Worm (Caenorhabditis elegans) whole organism, L1 larva: Measurements from ENCODE around the gene T09F3.2.
A peak's percentile ranks its signal among the peaks of the same experiment; 100 is the strongest.
"Not testable (repeated sequence)": the region's sequence is repeated elsewhere in the genome, so short reads cannot be mapped to it uniquely, and the experiment has no call there.

Experiments
- C34B4.2 ChIP-seq: sonication (generic microtip); optimal IDR thresholded peaks from 2 replicates; lab custom pipeline; 2017; ENCODE audit warnings: mild to moderate bottlenecking, missing genetic modification characterization, missing compliant biosample characterization
- aly-2 ChIP-seq: fragments of 150-350 bp; optimal IDR thresholded peaks from 2 replicates; lab custom pipeline; 2014; ENCODE audit warnings: missing biosample characterization, missing genetic modification characterization
- ama-1 ChIP-seq: fragments of 150-350 bp; optimal IDR thresholded peaks from 2 replicates; lab custom pipeline; 2014
- blmp-1 ChIP-seq: fragments of 150-350 bp; optimal IDR thresholded peaks from 2 replicates; lab custom pipeline; 2014; ENCODE audit warnings: missing biosample characterization, missing genetic modification characterization
- ceh-8 ChIP-seq: fragments of 200-800 bp; sonication (Bioruptor generic); optimal IDR thresholded peaks from 2 replicates; lab custom pipeline; 2018; ENCODE audit warnings: mild to moderate bottlenecking, missing genetic modification characterization, moderate library complexity, missing compliant biosample characterization
- dpl-1 ChIP-seq, 3 experiments: fragments of 150-350 bp in 2 of 3; sonication (generic microtip) in 1 of 3; optimal IDR thresholded peaks; 2 replicates each; lab custom pipeline; 2014 to 2017; ENCODE audit warnings: missing biosample characterization in 3 of 3, missing genetic modification characterization in 3 of 3, missing genetic modification reagents in 3 of 3
- efl-1 ChIP-seq, 4 experiments: fragments of 150-350 bp; optimal IDR thresholded peaks in 3 of 4; peaks in 1 of 4; 1 replicate in 1 of 4; 2 replicates in 3 of 4; lab custom pipeline; 2014; ENCODE audit warnings: missing biosample characterization in 2 of 4, missing genetic modification characterization in 2 of 4, missing genetic modification reagents in 2 of 4
- elt-3 ChIP-seq, 6 experiments: fragments of 150-350 bp in 1 of 6; sonication (generic microtip); optimal IDR thresholded peaks; 2 replicates each; lab custom pipeline; 2017 to 2018; ENCODE audit warnings: missing biosample characterization in 6 of 6, missing genetic modification characterization in 6 of 6, inconsistent platforms in 1 of 6
- fkh-10 ChIP-seq: sonication (generic microtip); optimal IDR thresholded peaks from 2 replicates; lab custom pipeline; 2017; ENCODE audit warnings: missing biosample characterization, missing genetic modification reagents, missing genetic modification characterization
- grh-1 ChIP-seq: fragments of 200-800 bp; sonication (Bioruptor generic); IDR thresholded peaks from 2 replicates; pipeline ENCODE4 v1.3.6; 2022; ENCODE audit warnings: missing genetic modification reagents, missing genetic modification characterization, missing compliant biosample characterization
- hlh-17 ChIP-seq: fragments of 200-800 bp; sonication (Bioruptor generic); optimal IDR thresholded peaks from 2 replicates; lab custom pipeline; 2018; ENCODE audit warnings: missing genetic modification characterization, mild to moderate bottlenecking, missing compliant biosample characterization, moderate library complexity, borderline replicate concordance
- isw-1 ChIP-seq: fragments of 200-800 bp; sonication (Bioruptor generic); IDR thresholded peaks from 2 replicates; pipeline ENCODE4 v1.3.6; 2022; ENCODE audit warnings: missing genetic modification characterization, missing compliant biosample characterization
- lin-35 ChIP-seq, 2 experiments: fragments of 150-350 bp; optimal IDR thresholded peaks; 2 replicates each; lab custom pipeline; 2014; ENCODE audit warnings: missing biosample characterization in 2 of 2, missing genetic modification characterization in 2 of 2, missing genetic modification reagents in 2 of 2
- nhr-12 ChIP-seq: sonication (generic microtip); optimal IDR thresholded peaks from 2 replicates; lab custom pipeline; 2017; ENCODE audit warnings: missing biosample characterization, missing genetic modification characterization
- nhr-47 ChIP-seq: sonication (generic microtip); optimal IDR thresholded peaks from 2 replicates; lab custom pipeline; 2016; ENCODE audit warnings: mild to moderate bottlenecking, missing genetic modification characterization, moderate library complexity, missing compliant biosample characterization
- nhr-85 ChIP-seq: sonication (generic microtip); peaks from one replicate; lab custom pipeline; 2016; ENCODE audit warnings: missing genetic modification characterization, inconsistent platforms, missing compliant biosample characterization
- nhr-90 ChIP-seq: sonication (generic microtip); optimal IDR thresholded peaks from 2 replicates; lab custom pipeline; 2016; ENCODE audit warnings: mild to moderate bottlenecking, missing genetic modification characterization, missing compliant biosample characterization; ENCODE audit not compliant: poor library complexity
- pax-3 ChIP-seq: fragments of 200-800 bp; sonication (Bioruptor generic); optimal IDR thresholded peaks from 2 replicates; lab custom pipeline; 2018; ENCODE audit warnings: mild to moderate bottlenecking, missing genetic modification characterization, moderate library complexity, missing compliant biosample characterization
- sup-37 ChIP-seq: fragments of 200-800 bp; sonication (Bioruptor generic); optimal IDR thresholded peaks from 2 replicates; lab custom pipeline; 2018; ENCODE audit warnings: mild to moderate bottlenecking, missing genetic modification characterization, missing compliant biosample characterization
- swsn-7 ChIP-seq: sonication (generic microtip); optimal IDR thresholded peaks from 2 replicates; lab custom pipeline; 2016; ENCODE audit warnings: missing genetic modification characterization, missing compliant biosample characterization
- tbx-2 ChIP-seq: sonication (generic microtip); optimal IDR thresholded peaks from 2 replicates; lab custom pipeline; 2016; ENCODE audit warnings: missing genetic modification characterization, missing compliant biosample characterization
- unc-62 ChIP-seq: fragments of 150-350 bp; optimal IDR thresholded peaks from 2 replicates; lab custom pipeline; 2014; ENCODE audit warnings: missing biosample characterization, missing genetic modification reagents, missing genetic modification characterization
- unc-98 ChIP-seq: fragments of 200-800 bp; sonication (Bioruptor generic); IDR thresholded peaks from 2 replicates; pipeline ENCODE4 v1.3.6; 2022; ENCODE audit warnings: missing genetic modification characterization, missing compliant biosample characterization
- vab-15 ChIP-seq: sonication (generic microtip); optimal IDR thresholded peaks from 2 replicates; lab custom pipeline; 2017; ENCODE audit warnings: missing genotype, mild to moderate bottlenecking, missing genetic modification characterization, missing compliant biosample characterization
- zag-1 ChIP-seq: fragments of 150-350 bp; optimal IDR thresholded peaks from 2 replicates; lab custom pipeline; 2014; ENCODE audit warnings: missing biosample characterization, missing genetic modification characterization

The T09F3.2 gene

DNA sequence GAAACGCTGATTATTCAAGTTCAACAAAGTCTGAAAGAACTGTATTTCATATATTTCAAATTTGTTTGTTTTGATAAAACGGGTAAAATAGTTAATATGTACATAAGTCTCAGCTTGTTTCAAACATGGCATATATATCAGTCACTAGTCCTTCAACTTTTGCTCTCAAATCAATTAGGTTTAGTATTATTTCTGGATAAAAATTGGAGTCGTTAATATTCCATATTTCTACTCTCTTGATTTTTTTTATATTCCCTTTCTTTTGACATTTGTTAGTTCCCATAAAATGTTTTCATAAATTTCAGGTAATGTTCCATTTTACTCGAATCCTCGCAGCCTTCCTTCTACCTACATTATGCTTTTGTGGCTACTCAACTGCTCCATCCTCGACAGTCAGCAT lies 44.9 kb downstream of the T09F3.2 start, which contains the start of gene cut-4:
Gene cut-4 (plus strand): TSS at position 301 of the 400 bp plus-strand sequence.
- TF ChIP-seq hlh-17 (GFP tag; lab: Kevin White, UChicago) (no peak), nhr-90 (no peak), dpl-1 (GFP tag; optimal IDR thresholded peaks at IDR 0.05; lab: Kevin White, UChicago) (no peak), elt-3 (tag; optimal IDR thresholded peaks at IDR 0.05; lab: Kevin White, UChicago) (no peak), nhr-47 (tag; lab: Kevin White, UChicago) (no peak), aly-2 (tag; lab: Kevin White, UChicago) (no peak), zag-1 (tag; lab: Kevin White, UChicago) (no peak), tbx-2 (no peak), swsn-7 (tag; lab: Kevin White, UChicago) (no peak), C34B4.2 (tag; lab: Kevin White, UChicago) (no peak)

DNA sequence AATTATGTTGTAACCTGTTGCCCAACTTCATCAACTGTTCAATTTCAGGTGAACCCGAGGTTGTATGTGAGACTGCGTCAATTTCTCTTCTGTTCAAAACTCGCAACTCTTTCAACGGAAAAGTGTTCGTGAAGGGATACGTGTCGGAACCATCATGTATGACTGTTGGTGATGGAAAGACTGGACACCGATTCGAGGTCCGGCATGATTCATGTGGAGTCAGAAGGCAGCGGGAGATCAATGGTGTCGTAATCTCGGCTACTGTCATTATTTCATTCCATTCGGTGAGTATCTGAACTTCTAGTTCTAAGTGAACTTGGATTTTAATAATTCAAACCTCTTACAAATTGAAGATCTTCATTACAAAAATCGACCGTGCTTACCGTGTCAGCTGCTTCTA lies 46.9 kb downstream of the T09F3.2 start:
- TF ChIP-seq lin-35 (GFP tag; optimal IDR thresholded peaks at IDR 0.05; lab: Kevin White, UChicago) (no peak), nhr-12 (no peak), grh-1 (GFP tag; lab: Robert Waterston, UW) (no peak), nhr-85 (tag; lab: Kevin White, UChicago) (no peak), ceh-8 (no peak), unc-62 (GFP tag; lab: Kevin White, UChicago) (no peak), sup-37 (GFP tag; lab: Kevin White, UChicago) (no peak), dpl-1 (GFP tag; optimal IDR thresholded peaks at IDR 0.05; lab: Kevin White, UChicago) (no peak), isw-1 (GFP tag; lab: Robert Waterston, UW) (no peak), vab-15 (tag; lab: Kevin White, UChicago) (no peak), unc-98 (GFP tag; lab: Robert Waterston, UW) (no peak)
- TF ChIP-seq, all 84 proteins: peak for 0

ce11 chrII:10439976-10440375 lies 49.0 kb downstream of the T09F3.2 start, which contains the start of gene E04D5.4:
TSS of gene E04D5.4 (plus strand) at chrII:10440276.
- TF ChIP-seq efl-1 (optimal IDR thresholded peaks at IDR 0.05; lab: Kevin White, UChicago) (no peak), efl-1 (GFP tag; optimal IDR thresholded peaks at IDR 0.05 in 1 of 2; lab: Kevin White, UChicago) (peak in 1 of 2 experiments; percentile 83), blmp-1 (no peak)
- TF ChIP-seq, all 84 proteins: peak for 1

ce11 chrII:10442846-10443245 lies 51.9 kb downstream of the T09F3.2 start, which contains the start of gene ZK673.1:
TSS of gene ZK673.1 (plus strand) at chrII:10443146.
- TF ChIP-seq ama-1 (lab: Kevin White, UChicago); fkh-10 (GFP tag; lab: Kevin White, UChicago); pax-3 (tag; lab: Kevin White, UChicago): not testable (repeated sequence)
